Fruit fly (Drosophila melanogaster): ENCODE measurements around the gene Ir31a.

DNA sequence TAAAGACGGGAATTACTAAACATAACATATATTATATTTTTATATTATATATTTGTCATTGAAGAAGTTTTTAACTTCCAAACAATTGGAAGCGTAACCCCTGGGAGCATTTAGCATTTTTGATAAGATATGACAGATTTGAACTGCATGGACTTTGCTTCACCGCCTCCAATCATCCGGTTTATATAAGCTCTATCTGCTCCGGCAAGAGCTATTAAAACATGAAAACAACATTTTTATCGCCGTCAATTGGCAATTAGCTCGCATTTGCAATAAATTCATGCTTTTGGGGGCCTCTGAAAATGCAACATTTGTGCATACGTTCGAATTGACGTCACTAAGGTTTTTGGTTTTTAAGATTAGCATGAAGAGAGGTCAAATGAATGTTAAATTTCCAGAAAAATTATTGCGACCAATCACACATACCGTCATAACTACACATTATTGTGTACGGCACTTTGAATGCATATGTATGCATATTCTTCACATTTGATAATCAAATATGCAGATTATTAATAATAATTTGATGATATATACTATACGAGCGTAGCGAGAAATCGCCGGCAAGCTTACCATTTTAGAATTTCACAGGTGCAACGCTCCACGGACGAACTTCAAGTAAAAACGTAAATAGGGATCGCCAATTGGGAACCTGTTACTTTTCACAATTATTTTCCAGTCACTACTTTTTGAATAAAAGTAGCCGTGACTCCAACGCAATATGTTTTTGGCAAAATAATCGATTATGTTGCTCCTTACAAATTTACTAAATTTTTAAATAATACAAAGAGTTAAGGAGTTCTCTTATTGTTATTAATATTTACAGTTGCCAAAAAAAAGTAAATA lies 9.5 kb upstream of the Ir31a start, which contains the start of gene Mdh1:
- no peak for TF ChIP-seq Dll (optimal IDR thresholded peaks at IDR 0.05)
- no peak for TF ChIP-seq psq (optimal IDR thresholded peaks at IDR 0.05)
